Fruit fly (Drosophila melanogaster): Measurements from ENCODE around the gene DhpD.

dm6 chr3R:4254408-4254807 is 25.4 kb upstream of the DhpD start, which contains the start of gene TwdlV:
- TF ChIP-seq psq (optimal IDR thresholded peaks at IDR 0.05), result no peak
- TF ChIP-seq EcR (GFP tag; optimal IDR thresholded peaks at IDR 0.05), result no peak
- TF ChIP-seq Dll (optimal IDR thresholded peaks at IDR 0.05), result no peak
- no peak for TF ChIP-seq usp (GFP tag; optimal IDR thresholded peaks at IDR 0.05)
